Fruit fly (Drosophila melanogaster) S2 (cell line): ENCODE measurements around the gene CG9886.
A peak's percentile ranks its signal among the peaks of the same experiment; 100 is the strongest.

Source experiments
- CG8478 ChIP-seq: fragments of >200 bp; optimal IDR thresholded peaks from 2 replicates; lab custom pipeline; 2018
- CTCF ChIP-seq, 2 experiments: fragments of >200 bp; optimal IDR thresholded peaks; 2 replicates each; lab custom pipeline; 2018

- TF ChIP-seq CG8478 (lab: Kevin White, UChicago) = no peak
- peak in 1 of 2 experiments; percentile 3 for TF ChIP-seq CTCF (optimal IDR thresholded peaks at IDR 0.05; lab: Kevin White, UChicago)
Observed at dm6 chr2L:2373818-2374746, 46.5 kb upstream of the CG9886 start, which contains the start of the genes CG3609 and CG15390.
